Worm (Caenorhabditis elegans) whole organism, young adult: ENCODE data around the gene col-130.

Experiments used
- B0035.1 ChIP-seq: sonication (generic microtip); optimal IDR thresholded peaks from 2 replicates; lab custom pipeline; 2016; ENCODE audit warnings: missing genetic modification characterization, mild to moderate bottlenecking, missing compliant biosample characterization, missing genotype, missing genetic modification reagents
- B0261.1 ChIP-seq: sonication (generic microtip); optimal IDR thresholded peaks from 2 replicates; lab custom pipeline; 2016; ENCODE audit warnings: mild to moderate bottlenecking, missing genetic modification characterization, moderate library complexity, missing compliant biosample characterization
- F10E7.11 ChIP-seq: sonication (generic microtip); optimal IDR thresholded peaks from 2 replicates; lab custom pipeline; 2017; ENCODE audit warnings: mild to moderate bottlenecking, missing genetic modification characterization, moderate library complexity, missing compliant biosample characterization
- F22D6.2 ChIP-seq: sonication (generic microtip); optimal IDR thresholded peaks from 2 replicates; lab custom pipeline; 2016; ENCODE audit warnings: mild to moderate bottlenecking, missing genetic modification characterization, missing compliant biosample characterization
- F37B4.10 ChIP-seq: fragments of 200-800 bp; sonication (Bioruptor generic); IDR thresholded peaks from 2 replicates; pipeline ENCODE4 v1.3.6; 2022; ENCODE audit warnings: missing genetic modification characterization, missing compliant biosample characterization
- F57A8.1 ChIP-seq: fragments of 200-800 bp; sonication (Bioruptor generic); optimal IDR thresholded peaks from 2 replicates; lab custom pipeline; 2018; ENCODE audit warnings: mild to moderate bottlenecking, missing genetic modification characterization, moderate library complexity, missing compliant biosample characterization
- K11D2.4 ChIP-seq: fragments of 200-800 bp; sonication (Bioruptor generic); IDR thresholded peaks from 2 replicates; pipeline ENCODE4 v1.3.6; 2022; ENCODE audit warnings: missing genetic modification reagents, missing genetic modification characterization, missing compliant biosample characterization
- Y67H2A.10 ChIP-seq: fragments of 200-800 bp; sonication (Bioruptor generic); conservative IDR thresholded peaks from 2 replicates; pipeline ENCODE4 v1.3.6; 2022; ENCODE audit warnings: missing genetic modification reagents, missing genetic modification characterization, missing compliant biosample characterization
- attf-3 ChIP-seq: fragments of 200-800 bp; sonication (Bioruptor generic); conservative IDR thresholded peaks from 2 replicates; pipeline ENCODE4 v1.3.6; 2022; ENCODE audit warnings: missing genetic modification reagents, missing genetic modification characterization, missing compliant biosample characterization
- ccch-3 ChIP-seq: fragments of 200-800 bp; sonication (Bioruptor generic); optimal IDR thresholded peaks from 2 replicates; lab custom pipeline; 2018; ENCODE audit warnings: mild to moderate bottlenecking, missing genetic modification characterization, missing compliant biosample characterization
- cebp-1 ChIP-seq, 2 experiments: fragments of 200-800 bp in 1 of 2; sonication (Bioruptor generic) in 1 of 2; sonication (generic microtip) in 1 of 2; IDR thresholded peaks in 1 of 2; optimal IDR thresholded peaks in 1 of 2; 2 replicates each; pipeline versions ENCODE4 v1.3.6 to Lab custom; 2017 to 2022; ENCODE audit warnings: missing compliant biosample characterization in 2 of 2, missing genetic modification characterization in 2 of 2, mild to moderate bottlenecking in 1 of 2, missing genetic modification reagents in 1 of 2, moderate library complexity in 1 of 2
- cebp-2 ChIP-seq: fragments of 200-800 bp; sonication (Bioruptor generic); IDR thresholded peaks from 2 replicates; pipeline ENCODE4 v1.3.6; 2022; ENCODE audit warnings: missing genetic modification characterization, missing compliant biosample characterization
- ceh-40 ChIP-seq: fragments of 200-800 bp; sonication (Bioruptor generic); IDR thresholded peaks from 2 replicates; pipeline ENCODE4 v1.3.6; 2022; ENCODE audit warnings: missing genetic modification characterization, missing compliant biosample characterization
- ceh-58 ChIP-seq: fragments of 200-800 bp; sonication (Bioruptor generic); IDR thresholded peaks from 2 replicates; pipeline ENCODE4 v1.3.6; 2022; ENCODE audit warnings: missing genetic modification characterization, missing compliant biosample characterization
- die-1 ChIP-seq: sonication (generic microtip); optimal IDR thresholded peaks from 2 replicates; lab custom pipeline; 2016; ENCODE audit warnings: missing genotype, mild to moderate bottlenecking, missing genetic modification characterization, missing compliant biosample characterization
- dpl-1 ChIP-seq: fragments of 150-350 bp; optimal IDR thresholded peaks from 2 replicates; lab custom pipeline; 2014; ENCODE audit warnings: missing biosample characterization, missing genetic modification reagents, missing genetic modification characterization
- egl-18 ChIP-seq: fragments of 200-800 bp; sonication (Bioruptor generic); IDR thresholded peaks from 2 replicates; pipeline ENCODE4 v1.3.6; 2022; ENCODE audit warnings: missing genetic modification reagents, missing genetic modification characterization, missing compliant biosample characterization
- ekl-4 ChIP-seq: fragments of 200-800 bp; sonication (Bioruptor generic); IDR thresholded peaks from 2 replicates; pipeline ENCODE4 v1.3.6; 2022; ENCODE audit warnings: missing genetic modification reagents, missing genetic modification characterization, missing compliant biosample characterization
- lin-26 ChIP-seq: fragments of 200-800 bp; sonication (Bioruptor generic); IDR thresholded peaks from 2 replicates; pipeline ENCODE4 v1.3.6; 2022; ENCODE audit warnings: missing genetic modification reagents, missing genetic modification characterization, missing compliant biosample characterization
- lin-40 ChIP-seq: sonication (generic microtip); optimal IDR thresholded peaks from 2 replicates; lab custom pipeline; 2016; ENCODE audit warnings: missing genetic modification characterization, mild to moderate bottlenecking, missing compliant biosample characterization, missing genotype, missing genetic modification reagents
- mxl-1 ChIP-seq: sonication (generic microtip); optimal IDR thresholded peaks from 2 replicates; lab custom pipeline; 2016; ENCODE audit warnings: missing genetic modification characterization, missing compliant biosample characterization
- nfyb-1 ChIP-seq: fragments of 200-800 bp; sonication (Bioruptor generic); IDR thresholded peaks from 2 replicates; pipeline ENCODE4 v1.3.6; 2022; ENCODE audit warnings: missing genetic modification reagents, missing genetic modification characterization, missing compliant biosample characterization
- nhr-80 ChIP-seq: sonication (generic microtip); optimal IDR thresholded peaks from 2 replicates; lab custom pipeline; 2016; ENCODE audit warnings: missing genetic modification characterization, missing compliant biosample characterization
- pha-4 ChIP-seq: fragments of 150-350 bp; sonication (generic microtip); optimal IDR thresholded peaks from 2 replicates; lab custom pipeline; 2014; ENCODE audit warnings: missing biosample characterization, missing genetic modification reagents, missing genetic modification characterization
- repo-1 ChIP-seq: sonication (generic microtip); optimal IDR thresholded peaks from 2 replicates; lab custom pipeline; 2017; ENCODE audit warnings: mild to moderate bottlenecking, missing genetic modification characterization, missing compliant biosample characterization
- sdz-38 ChIP-seq: sonication (generic microtip); optimal IDR thresholded peaks from 2 replicates; lab custom pipeline; 2016; ENCODE audit warnings: missing genotype, missing genetic modification characterization, missing compliant biosample characterization
- sea-2 ChIP-seq: fragments of 200-800 bp; sonication (Bioruptor generic); IDR thresholded peaks from 2 replicates; pipeline ENCODE4 v1.3.6; 2022; ENCODE audit warnings: missing genetic modification characterization, missing compliant biosample characterization
- snpc-1.1 ChIP-seq: sonication (generic microtip); optimal IDR thresholded peaks from 2 replicates; lab custom pipeline; 2017; ENCODE audit warnings: missing genetic modification characterization, mild to moderate bottlenecking, missing compliant biosample characterization, antibody characterized with exemption, moderate library complexity, missing genotype, missing genetic modification reagents; ENCODE audit not compliant: insufficient read depth
- snpc-4 ChIP-seq, 5 experiments: fragments of 150-350 bp in 1 of 5; sonication (generic microtip) in 4 of 5; optimal IDR thresholded peaks; 2 replicates each; lab custom pipeline; 2014 to 2018; ENCODE audit warnings: missing genetic modification characterization in 5 of 5, missing biosample characterization in 3 of 5, antibody characterized with exemption in 2 of 5, mild to moderate bottlenecking in 2 of 5, missing compliant biosample characterization in 2 of 5, missing genotype in 2 of 5, moderate library complexity in 2 of 5, missing genetic modification reagents in 1 of 5
- somi-1 ChIP-seq: fragments of 200-800 bp; sonication (Bioruptor generic); optimal IDR thresholded peaks from 2 replicates; lab custom pipeline; 2018; ENCODE audit warnings: mild to moderate bottlenecking, missing genetic modification characterization, missing compliant biosample characterization
- tbp1 ChIP-seq: fragments of 200-800 bp; sonication (Bioruptor generic); optimal IDR thresholded peaks from 2 replicates; lab custom pipeline; 2018; ENCODE audit warnings: mild to moderate bottlenecking, missing genetic modification characterization, missing compliant biosample characterization
- ztf-26 ChIP-seq: sonication (generic microtip); optimal IDR thresholded peaks from 2 replicates; lab custom pipeline; 2017; ENCODE audit warnings: missing genetic modification characterization, missing compliant biosample characterization
- ztf-6 ChIP-seq: fragments of 200-800 bp; sonication (Bioruptor generic); IDR thresholded peaks from 2 replicates; pipeline ENCODE4 v1.3.6; 2022; ENCODE audit warnings: missing genetic modification reagents, missing genetic modification characterization, missing compliant biosample characterization

Gene col-130

DNA sequence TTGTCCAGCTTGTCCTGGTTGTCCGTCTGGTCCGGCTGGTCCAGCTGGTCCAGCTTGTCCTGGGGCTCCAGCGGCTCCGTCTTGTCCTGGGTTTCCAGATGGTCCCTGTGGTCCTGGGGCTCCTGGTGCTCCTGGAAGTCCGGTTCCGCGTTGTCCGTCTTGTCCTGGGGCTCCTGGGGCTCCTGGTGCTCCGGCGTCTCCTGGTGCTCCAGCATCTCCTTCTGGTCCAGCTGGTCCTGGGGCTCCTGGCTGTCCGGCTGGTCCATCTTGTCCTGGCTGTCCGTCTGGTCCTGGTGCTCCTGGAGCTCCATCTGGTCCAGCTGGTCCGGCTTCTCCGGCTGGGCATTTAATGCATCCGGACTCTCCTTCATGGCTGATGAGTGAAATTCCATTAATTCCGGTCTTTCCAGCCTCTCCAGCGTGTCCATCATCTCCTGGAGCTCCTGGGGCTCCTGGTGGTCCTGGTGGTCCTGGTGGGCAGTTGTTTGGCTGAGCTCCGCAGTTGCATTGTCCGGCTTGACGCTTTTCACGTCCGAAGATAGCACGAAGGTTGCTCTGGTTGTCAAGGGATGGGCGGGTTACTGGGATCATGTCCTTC is 530 bp downstream of the col-130 start (continued):
- TF ChIP-seq snpc-1.1 (tag; lab: Kevin White, UChicago) (no peak), sea-2 (GFP tag; lab: Robert Waterston, UW) (no peak), tbp1 (GFP tag; lab: Kevin White, UChicago) (no peak), mxl-1 (tag; lab: Kevin White, UChicago) (no peak), lin-40 (tag; lab: Kevin White, UChicago) (peak; percentile 22), cebp-2 (GFP tag; lab: Robert Waterston, UW) (0 out of 2 replicates have a peak, but pooled peaks have one; percentile 64), ceh-58 (no peak), F37B4.10 (GFP tag; lab: Robert Waterston, UW) (no peak), die-1 (tag; lab: Kevin White, UChicago) (no peak), ztf-26 (peak; percentile 37), nfyb-1 (GFP tag; lab: Robert Waterston, UW) (0 out of 2 replicates have a peak, but pooled peaks have one; percentile 13)

- TF ChIP-seq repo-1 (tag; lab: Kevin White, UChicago), result no peak
- no peak for TF ChIP-seq F37B4.10 (GFP tag; lab: Robert Waterston, UW)
- TF ChIP-seq snpc-4 (GFP tag; optimal IDR thresholded peaks at IDR 0.05; lab: Kevin White, UChicago), result no peak
- TF ChIP-seq snpc-4 (tag; optimal IDR thresholded peaks at IDR 0.05; lab: Kevin White, UChicago), result no peak
- no peak for TF ChIP-seq sdz-38 (tag; lab: Kevin White, UChicago)
- TF ChIP-seq attf-3 (GFP tag; lab: Robert Waterston, UW), result no peak
- TF ChIP-seq F10E7.11 (tag; lab: Kevin White, UChicago), result no peak
- TF ChIP-seq cebp-1 (GFP tag; IDR thresholded peaks at IDR 0.05; lab: Robert Waterston, UW), result no peak
- TF ChIP-seq cebp-1 (tag; optimal IDR thresholded peaks at IDR 0.05; lab: Kevin White, UChicago), result no peak
- TF ChIP-seq Y67H2A.10 (GFP tag; lab: Robert Waterston, UW), result no peak
- no peak for TF ChIP-seq ccch-3 (GFP tag; lab: Kevin White, UChicago)
- TF ChIP-seq somi-1 (GFP tag; lab: Kevin White, UChicago), result no peak
- no peak for TF ChIP-seq F57A8.1 (GFP tag; lab: Kevin White, UChicago)
- no peak for TF ChIP-seq F22D6.2 (tag; lab: Kevin White, UChicago)
- TF ChIP-seq sea-2 (GFP tag; lab: Robert Waterston, UW), result no peak
- no peak for TF ChIP-seq ceh-40 (GFP tag; lab: Robert Waterston, UW)
- TF ChIP-seq egl-18 (GFP tag; lab: Robert Waterston, UW), result no peak
- no peak for TF ChIP-seq K11D2.4 (GFP tag; lab: Robert Waterston, UW)
Observed at ce11 chrIV:12425595-12425994, 2.7 kb downstream of the col-130 start.

DNA sequence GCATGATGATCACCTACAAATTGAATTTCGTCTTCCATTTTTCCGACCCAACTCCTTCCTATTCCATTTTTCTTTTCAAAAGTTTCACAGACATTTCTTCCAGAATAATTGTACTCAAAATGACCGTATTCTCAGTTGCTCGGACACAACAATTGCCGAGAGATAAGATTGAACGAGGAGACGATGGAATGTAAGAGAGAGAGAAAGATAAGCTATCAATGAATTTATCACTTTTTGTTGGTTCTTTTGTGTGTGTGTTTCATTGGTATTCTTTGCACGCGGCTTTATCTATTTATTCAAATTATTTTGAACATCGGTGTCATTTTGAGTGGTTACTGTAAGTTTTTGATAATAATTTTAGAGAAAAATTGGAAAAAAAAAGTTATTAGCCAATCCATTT is 7.9 kb downstream of the col-130 start, which contains the start of gene ugt-65:
TSS of gene ugt-65 (plus strand) at position 229 of the 400 bp plus-strand sequence.
- peak; percentile 61 for TF ChIP-seq nhr-80
- no peak for TF ChIP-seq pha-4 (tag; lab: Kevin White, UChicago)

DNA sequence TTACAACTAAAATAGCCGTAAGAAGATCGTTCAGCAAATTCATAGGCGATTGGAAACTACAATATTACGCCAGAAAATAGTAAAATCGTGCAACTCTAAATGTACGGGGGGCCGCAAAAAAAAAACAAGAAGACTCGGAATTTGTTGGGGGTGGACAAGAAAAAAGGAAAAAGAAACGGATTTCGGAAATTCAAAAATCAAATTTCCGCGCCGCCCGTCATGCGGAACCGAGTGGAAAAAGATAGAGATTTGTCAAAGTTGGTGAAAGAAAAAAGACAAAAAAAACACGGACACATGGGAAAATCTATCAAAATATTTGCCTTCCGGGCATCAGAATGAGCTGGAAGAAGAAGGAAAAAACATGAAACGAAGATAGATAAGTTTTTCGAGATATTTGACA is 9.0 kb downstream of the col-130 start:
- TF ChIP-seq lin-26 (no peak), ekl-4 (no peak), ztf-6 (no peak), B0035.1 (tag; lab: Kevin White, UChicago) (no peak), Y67H2A.10 (GFP tag; lab: Robert Waterston, UW) (no peak), B0261.1 (tag; lab: Kevin White, UChicago) (no peak), dpl-1 (no peak)
